Fruit fly (Drosophila melanogaster): ENCODE data around the gene CG10576.

DNA sequence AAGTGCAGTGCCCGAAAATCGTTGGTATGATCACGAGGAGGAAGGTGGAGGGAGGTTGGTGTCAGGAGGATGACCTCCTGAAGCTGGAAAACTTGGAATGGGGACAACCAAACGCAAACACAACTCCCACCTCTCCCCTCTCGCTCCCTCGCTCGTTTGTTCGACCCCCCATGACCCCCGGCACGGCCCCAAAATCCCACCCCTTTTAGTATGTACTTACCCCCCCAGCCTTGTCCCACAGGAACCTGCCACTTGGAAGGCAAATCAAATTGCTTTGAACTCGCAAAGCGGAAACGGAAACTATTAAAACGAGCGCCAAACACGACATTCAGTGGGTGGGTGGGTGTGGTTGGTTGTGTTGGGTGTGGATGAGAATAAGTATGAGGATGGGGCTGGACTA is 33.9 kb downstream of the CG10576 start:
- no peak for TF ChIP-seq pan (optimal IDR thresholded peaks at IDR 0.05)
- no peak for TF ChIP-seq CrebA (GFP tag; optimal IDR thresholded peaks at IDR 0.05; ENCODE audit: borderline replicate concordance)
- TF ChIP-seq Abd-B (GFP tag; optimal IDR thresholded peaks at IDR 0.05): no peak
- no peak for TF ChIP-seq psq (GFP tag; optimal IDR thresholded peaks at IDR 0.05)
- TF ChIP-seq br (GFP tag; optimal IDR thresholded peaks at IDR 0.05): no peak
- no peak for TF ChIP-seq dl (GFP tag; optimal IDR thresholded peaks at IDR 0.05; ENCODE audit: insufficient read depth in 1 of 2, partially characterized antibody in 2 of 2)
- no peak for TF ChIP-seq Myc (optimal IDR thresholded peaks at IDR 0.05)
- no peak for TF ChIP-seq Dif (GFP tag; optimal IDR thresholded peaks at IDR 0.05; ENCODE audit: partially characterized antibody)
- TF ChIP-seq tai (GFP tag; optimal IDR thresholded peaks at IDR 0.05): no peak
- TF ChIP-seq foxo (GFP tag; optimal IDR thresholded peaks at IDR 0.05): no peak
- TF ChIP-seq Hnf4 (GFP tag; optimal IDR thresholded peaks at IDR 0.05): no peak
- TF ChIP-seq fru (GFP tag; optimal IDR thresholded peaks at IDR 0.05): no peak
